Fruit fly (Drosophila melanogaster): ENCODE results near the gene wit.

Gene wit

dm6 chr3L:4108072-4108843 lies 36.7 kb upstream of the wit start, which contains the start of gene Ack:
Gene Ack (plus strand): TSS chr3L:4108186.
- peak; percentile 35 for TF ChIP-seq Hr78 (GFP tag; optimal IDR thresholded peaks at IDR 0.05)
- no peak for TF ChIP-seq Hnf4 (GFP tag; optimal IDR thresholded peaks at IDR 0.05)
- TF ChIP-seq dl (GFP tag; optimal IDR thresholded peaks at IDR 0.05; ENCODE audit: insufficient read depth in 1 of 2, partially characterized antibody in 2 of 2) = no peak
- TF ChIP-seq N (GFP tag; optimal IDR thresholded peaks at IDR 0.05) = peak; percentile 72

dm6 chr3L:4107120-4107519 lies 35.6 kb upstream of the wit start:
- TF ChIP-seq psq (GFP tag; optimal IDR thresholded peaks at IDR 0.05) (no peak), Rel (GFP tag; optimal IDR thresholded peaks at IDR 0.05) (peak; percentile 32), Rel (tag; optimal IDR thresholded peaks at IDR 0.05) (peak; percentile 6), Jra (GFP tag; optimal IDR thresholded peaks at IDR 0.05) (peak; percentile 42), Hr83 (GFP tag; optimal IDR thresholded peaks at IDR 0.05; ENCODE audit: poor library complexity, severe bottlenecking) (no peak)

dm6 chr3L:4103258-4104247 lies 32.0 kb upstream of the wit start, which contains the start of gene Fit1:
Gene Fit1 (plus strand): TSS chr3L:4103564.
- TF ChIP-seq Hnf4 (GFP tag; optimal IDR thresholded peaks at IDR 0.05) (no peak), usp (GFP tag; optimal IDR thresholded peaks at IDR 0.05) (no peak), pan (optimal IDR thresholded peaks at IDR 0.05) (no peak), ey (GFP tag; optimal IDR thresholded peaks at IDR 0.05) (no peak), Dif (GFP tag; optimal IDR thresholded peaks at IDR 0.05; ENCODE audit: partially characterized antibody) (no peak), Hr83 (GFP tag; optimal IDR thresholded peaks at IDR 0.05; ENCODE audit: poor library complexity, severe bottlenecking) (no peak), lola (GFP tag; optimal IDR thresholded peaks at IDR 0.05) (no peak), Jra (GFP tag; optimal IDR thresholded peaks at IDR 0.05) (no peak), fru (GFP tag; optimal IDR thresholded peaks at IDR 0.05) (no peak), Dfd (GFP tag; optimal IDR thresholded peaks at IDR 0.05) (no peak), Hr78 (GFP tag; optimal IDR thresholded peaks at IDR 0.05) (no peak), br (GFP tag; optimal IDR thresholded peaks at IDR 0.05) (peak; percentile 23), Myc (optimal IDR thresholded peaks at IDR 0.05) (no peak), Abd-B (GFP tag; optimal IDR thresholded peaks at IDR 0.05) (no peak), woc (GFP tag; optimal IDR thresholded peaks at IDR 0.05) (no peak), GATAd (GFP tag; optimal IDR thresholded peaks at IDR 0.05) (no peak), sage (GFP tag; optimal IDR thresholded peaks at IDR 0.05) (no peak), Sp1 (GFP tag; optimal IDR thresholded peaks at IDR 0.05) (peak; percentile 12), tai (GFP tag; optimal IDR thresholded peaks at IDR 0.05) (no peak), N (GFP tag; optimal IDR thresholded peaks at IDR 0.05) (no peak), dmrt93B (GFP tag; optimal IDR thresholded peaks at IDR 0.05) (no peak), OdsH (GFP tag; optimal IDR thresholded peaks at IDR 0.05) (no peak), h (GFP tag; optimal IDR thresholded peaks at IDR 0.05) (no peak), Rel (GFP tag; optimal IDR thresholded peaks at IDR 0.05) (no peak), Rel (tag; optimal IDR thresholded peaks at IDR 0.05) (peak; percentile 55)

dm6 chr3L:4102496-4103257 lies 31.2 kb upstream of the wit start, which contains the start of gene CG14995:
Gene CG14995 (minus strand): TSS chr3L:4103256.
- TF ChIP-seq woc (GFP tag; optimal IDR thresholded peaks at IDR 0.05) = no peak
- TF ChIP-seq sage (GFP tag; optimal IDR thresholded peaks at IDR 0.05) = peak; percentile 40
- TF ChIP-seq pan (optimal IDR thresholded peaks at IDR 0.05) = no peak
- TF ChIP-seq CG9705 (GFP tag; optimal IDR thresholded peaks at IDR 0.05) = no peak
- no peak for TF ChIP-seq ey (GFP tag; optimal IDR thresholded peaks at IDR 0.05)
- no peak for TF ChIP-seq dl (GFP tag; optimal IDR thresholded peaks at IDR 0.05; ENCODE audit: insufficient read depth in 1 of 2, partially characterized antibody in 2 of 2)
- no peak for TF ChIP-seq HLH106 (tag; optimal IDR thresholded peaks at IDR 0.05)
- no peak for TF ChIP-seq GATAd (GFP tag; optimal IDR thresholded peaks at IDR 0.05)
- TF ChIP-seq jim (GFP tag; optimal IDR thresholded peaks at IDR 0.05) = no peak
- no peak for TF ChIP-seq Rel (GFP tag; optimal IDR thresholded peaks at IDR 0.05)
- TF ChIP-seq Rel (tag; optimal IDR thresholded peaks at IDR 0.05) = peak; percentile 51
- no peak for TF ChIP-seq lola (GFP tag; optimal IDR thresholded peaks at IDR 0.05)
- peak; percentile 31 for TF ChIP-seq Sp1 (GFP tag; optimal IDR thresholded peaks at IDR 0.05)
- no peak for TF ChIP-seq Dfd (GFP tag; optimal IDR thresholded peaks at IDR 0.05)
- peak; percentile 88 for TF ChIP-seq psq (GFP tag; optimal IDR thresholded peaks at IDR 0.05)
- no peak for TF ChIP-seq foxo (GFP tag; optimal IDR thresholded peaks at IDR 0.05)
- TF ChIP-seq Myc (optimal IDR thresholded peaks at IDR 0.05) = no peak
- peak; percentile 13 for TF ChIP-seq brk (GFP tag; optimal IDR thresholded peaks at IDR 0.05)
- no peak for TF ChIP-seq rgr (GFP tag; optimal IDR thresholded peaks at IDR 0.05)
- TF ChIP-seq Hnf4 (GFP tag; optimal IDR thresholded peaks at IDR 0.05) = peak; percentile 17
- no peak for TF ChIP-seq N (GFP tag; optimal IDR thresholded peaks at IDR 0.05)
- TF ChIP-seq Jra (GFP tag; optimal IDR thresholded peaks at IDR 0.05) = no peak
- peak; percentile 21 for TF ChIP-seq Dif (GFP tag; optimal IDR thresholded peaks at IDR 0.05; ENCODE audit: partially characterized antibody)
- no peak for TF ChIP-seq OdsH (GFP tag; optimal IDR thresholded peaks at IDR 0.05)
- no peak for TF ChIP-seq Mio (GFP tag; optimal IDR thresholded peaks at IDR 0.05)

Measured in whole organism, wandering third instar larva.